Fruit fly (Drosophila melanogaster) whole organism, embryonic: ENCODE data around the gene CG3841.

Source experiments
- Awh ChIP-seq: fragments of 200-800 bp; sonication (Bioruptor generic); IDR thresholded peaks from 2 replicates; pipeline ENCODE4, ENCODE4 v1.3.6; 2022; ENCODE audit warnings: missing biosample characterization, missing genetic modification characterization
- BEAF-32 ChIP-seq: fragments of 200-800 bp; sonication (Bioruptor generic); optimal IDR thresholded peaks from 3 replicates; lab custom pipeline; 2017; ENCODE audit warnings: missing biosample characterization, missing genetic modification characterization, mild to moderate bottlenecking, moderate library complexity, missing genetic modification reagents
- CG10431 ChIP-seq: fragments of 200-800 bp; sonication (Bioruptor generic); optimal IDR thresholded peaks from 3 replicates; lab custom pipeline; 2018; ENCODE audit warnings: missing biosample characterization, mild to moderate bottlenecking, missing genetic modification characterization
- CG12391 ChIP-seq: fragments of 200-800 bp; sonication (Bioruptor generic); optimal IDR thresholded peaks from 3 replicates; lab custom pipeline; 2018; ENCODE audit warnings: missing biosample characterization, mild to moderate bottlenecking, missing genetic modification characterization, moderate library complexity
- CG12744 ChIP-seq: fragments of 200-800 bp; sonication (Bioruptor generic); optimal IDR thresholded peaks from 2 replicates; lab custom pipeline; 2016; ENCODE audit warnings: missing biosample characterization, missing genetic modification characterization
- CG13287 ChIP-seq: fragments of 200-800 bp; sonication (Bioruptor generic); IDR thresholded peaks from 2 replicates; pipeline ENCODE4 v1.3.6; 2022; ENCODE audit warnings: missing biosample characterization, missing genetic modification characterization; ENCODE audit not compliant: partially characterized antibody
- CG15479 ChIP-seq: fragments of 200-800 bp; sonication (Bioruptor generic); optimal IDR thresholded peaks from 3 replicates; lab custom pipeline; 2019; ENCODE audit warnings: missing biosample characterization, mild to moderate bottlenecking, missing genetic modification characterization, moderate library complexity
- CG15514 ChIP-seq: fragments of 200-800 bp; sonication (Bioruptor generic); optimal IDR thresholded peaks from 3 replicates; lab custom pipeline; 2017; ENCODE audit warnings: missing biosample characterization, missing genetic modification characterization, mild to moderate bottlenecking, moderate library complexity, missing genetic modification reagents
- CG17912 ChIP-seq: fragments of 200-800 bp; sonication (Bioruptor generic); optimal IDR thresholded peaks from 2 replicates; lab custom pipeline; 2018; ENCODE audit warnings: missing biosample characterization, mild to moderate bottlenecking, missing genetic modification characterization
- CG18599 ChIP-seq: fragments of 200-800 bp; sonication (Bioruptor generic); optimal IDR thresholded peaks from 3 replicates; lab custom pipeline; 2017; ENCODE audit warnings: missing biosample characterization, missing genetic modification characterization, mild to moderate bottlenecking, moderate library complexity, missing genetic modification reagents
- CG2199 ChIP-seq: fragments of 200-800 bp; sonication (Bioruptor generic); IDR thresholded peaks from 3 replicates; pipeline ENCODE4 v1.3.6; 2022; ENCODE audit warnings: missing biosample characterization, missing genetic modification characterization
- CG3163 ChIP-seq: fragments of 200-800 bp; sonication (Bioruptor generic); optimal IDR thresholded peaks from 3 replicates; lab custom pipeline; 2016; ENCODE audit warnings: missing biosample characterization, missing genetic modification characterization
- CG32767 ChIP-seq: fragments of 200-800 bp; sonication (Bioruptor generic); IDR thresholded peaks from 2 replicates; pipeline ENCODE4 v1.3.6; 2022; ENCODE audit warnings: missing biosample characterization, missing genetic modification characterization
- CG4328 ChIP-seq: fragments of 200-800 bp; sonication (Bioruptor generic); optimal IDR thresholded peaks from 3 replicates; lab custom pipeline; 2017; ENCODE audit warnings: missing biosample characterization, missing genetic modification reagents, missing genetic modification characterization
- CG43689 ChIP-seq: fragments of 200-800 bp; sonication (Bioruptor generic); IDR thresholded peaks from 2 replicates; pipeline ENCODE4 v1.3.6; 2022; ENCODE audit warnings: missing biosample characterization, missing genetic modification characterization
- CG4404 ChIP-seq: fragments of 200-800 bp; sonication (Bioruptor generic); IDR thresholded peaks from 2 replicates; pipeline ENCODE4 v1.3.6; 2022; ENCODE audit warnings: missing biosample characterization, missing genetic modification characterization
- CG6254 ChIP-seq: fragments of 200-800 bp; sonication (Bioruptor generic); optimal IDR thresholded peaks from 3 replicates; lab custom pipeline; 2017; ENCODE audit warnings: mild to moderate bottlenecking, missing biosample characterization, missing genetic modification reagents, missing genetic modification characterization
- CG6272 ChIP-seq: fragments of 200-800 bp; sonication (Bioruptor generic); IDR thresholded peaks from 2 replicates; pipeline ENCODE4 v1.3.6; 2022; ENCODE audit warnings: missing biosample characterization, missing genetic modification characterization
- CG7745 ChIP-seq: fragments of 200-800 bp; sonication (Bioruptor generic); optimal IDR thresholded peaks from 2 replicates; lab custom pipeline; 2018; ENCODE audit warnings: missing biosample characterization, mild to moderate bottlenecking, missing genetic modification characterization, moderate library complexity
- CTCF ChIP-seq: fragments of 200-800 bp; sonication (Bioruptor generic); optimal IDR thresholded peaks from 2 replicates; lab custom pipeline; 2017; ENCODE audit warnings: missing biosample characterization, mild to moderate bottlenecking, missing genetic modification characterization, moderate library complexity
- E2f2 ChIP-seq: fragments of 200-800 bp; sonication (Bioruptor generic); IDR thresholded peaks from 2 replicates; pipeline ENCODE4 v1.3.6; 2022; ENCODE audit warnings: missing biosample characterization, missing genetic modification characterization
- H15 ChIP-seq: fragments of 200-800 bp; sonication (Bioruptor generic); IDR thresholded peaks from 3 replicates; pipeline ENCODE4 v1.3.6; 2022; ENCODE audit warnings: missing biosample characterization, missing genetic modification characterization
- HLHmδ ChIP-seq: fragments of 200-800 bp; sonication (Bioruptor generic); optimal IDR thresholded peaks from 2 replicates; lab custom pipeline; 2018; ENCODE audit warnings: missing biosample characterization, mild to moderate bottlenecking, missing genetic modification characterization, moderate library complexity
- Hey ChIP-seq: fragments of 200-800 bp; sonication (Bioruptor generic); optimal IDR thresholded peaks from 3 replicates; lab custom pipeline; 2018; ENCODE audit warnings: missing biosample characterization, mild to moderate bottlenecking, missing genetic modification characterization
- Lhr ChIP-seq: fragments of 200-800 bp; sonication (Bioruptor generic); optimal IDR thresholded peaks from 3 replicates; lab custom pipeline; 2017; ENCODE audit warnings: mild to moderate bottlenecking, missing biosample characterization, missing genetic modification reagents, missing genetic modification characterization
- Meics ChIP-seq: fragments of 200-800 bp; sonication (Bioruptor generic); optimal IDR thresholded peaks from 2 replicates; lab custom pipeline; 2017; ENCODE audit warnings: missing biosample characterization, mild to moderate bottlenecking, missing genetic modification characterization
- Myb ChIP-seq: fragments of 200-800 bp; sonication (Bioruptor generic); optimal IDR thresholded peaks from 2 replicates; lab custom pipeline; 2016; ENCODE audit warnings: missing biosample characterization, missing genetic modification characterization
- Oaz ChIP-seq: fragments of 200-800 bp; sonication (Bioruptor generic); IDR thresholded peaks from 2 replicates; pipeline ENCODE4 v1.3.6; 2022; ENCODE audit warnings: missing biosample characterization, missing genetic modification characterization
- Optix ChIP-seq: fragments of 200-800 bp; sonication (Bioruptor generic); IDR thresholded peaks from 3 replicates; pipeline ENCODE4 v1.3.6; 2022; ENCODE audit warnings: missing biosample characterization, missing genetic modification characterization
- Side ChIP-seq: fragments of 200-800 bp; sonication (Bioruptor generic); optimal IDR thresholded peaks from 2 replicates; lab custom pipeline; 2016; ENCODE audit warnings: missing biosample characterization, missing genetic modification characterization
- Sox100B ChIP-seq: fragments of 200-800 bp; sonication (Bioruptor generic); optimal IDR thresholded peaks from 3 replicates; lab custom pipeline; 2018; ENCODE audit warnings: missing biosample characterization, mild to moderate bottlenecking, missing genetic modification characterization
- Sry-δ ChIP-seq: fragments of 200-800 bp; sonication (Bioruptor generic); optimal IDR thresholded peaks from 2 replicates; lab custom pipeline; 2016; ENCODE audit warnings: missing biosample characterization, missing genetic modification characterization
- Xrp1 ChIP-seq: fragments of 200-800 bp; sonication (Bioruptor generic); IDR thresholded peaks from 2 replicates; pipeline ENCODE4 v1.3.6; 2022; ENCODE audit warnings: missing biosample characterization, missing genetic modification characterization
- ato ChIP-seq: fragments of 200-800 bp; sonication (Bioruptor generic); IDR thresholded peaks from 2 replicates; pipeline ENCODE4 v1.3.6; 2022; ENCODE audit warnings: missing biosample characterization, missing genetic modification characterization; ENCODE audit not compliant: partially characterized antibody
- cas ChIP-seq: fragments of 200-800 bp; sonication (Bioruptor generic); IDR thresholded peaks from 2 replicates; pipeline ENCODE4 v1.3.6; 2022; ENCODE audit warnings: missing biosample characterization, missing genetic modification characterization
- cg ChIP-seq: fragments of 200-800 bp; sonication (Bioruptor generic); optimal IDR thresholded peaks from 3 replicates; lab custom pipeline; 2019; ENCODE audit warnings: missing biosample characterization, mild to moderate bottlenecking, missing genetic modification characterization, moderate library complexity
- chinmo ChIP-seq: fragments of 200-800 bp; sonication (Bioruptor generic); IDR thresholded peaks from 4 replicates; pipeline ENCODE4 v1.3.6; 2022; ENCODE audit warnings: missing biosample characterization, missing genetic modification characterization; ENCODE audit not compliant: partially characterized antibody
- dmrt11E ChIP-seq: fragments of 200-800 bp; sonication (Bioruptor generic); optimal IDR thresholded peaks from 3 replicates; lab custom pipeline; 2018; ENCODE audit warnings: missing biosample characterization, mild to moderate bottlenecking, missing genetic modification characterization, moderate library complexity
- dmrt99B ChIP-seq: fragments of 200-800 bp; sonication (Bioruptor generic); optimal IDR thresholded peaks from 2 replicates; lab custom pipeline; 2018; ENCODE audit warnings: missing biosample characterization, mild to moderate bottlenecking, missing genetic modification characterization, moderate library complexity
- exex ChIP-seq: fragments of 200-800 bp; sonication (Bioruptor generic); optimal IDR thresholded peaks from 4 replicates; lab custom pipeline; 2018; ENCODE audit warnings: missing biosample characterization, mild to moderate bottlenecking, missing genetic modification characterization, moderate library complexity
- her ChIP-seq: fragments of 200-800 bp; sonication (Bioruptor generic); optimal IDR thresholded peaks from 2 replicates; lab custom pipeline; 2016; ENCODE audit warnings: missing biosample characterization, missing genetic modification characterization
- hkb ChIP-seq, 2 experiments: fragments of 200-800 bp in 1 of 2; fragments of >200 bp in 1 of 2; sonication (Bioruptor generic) in 1 of 2; IDR thresholded peaks in 1 of 2; optimal IDR thresholded peaks in 1 of 2; 2 replicates each; pipeline versions ENCODE4 v1.3.6 to Lab custom; 2017 to 2022; ENCODE audit warnings: missing biosample characterization in 1 of 2, missing genetic modification characterization in 1 of 2
- lmd ChIP-seq: fragments of 200-800 bp; sonication (Bioruptor generic); IDR thresholded peaks from 2 replicates; pipeline ENCODE4 v1.3.6; 2022; ENCODE audit warnings: missing biosample characterization, missing genetic modification characterization
- otp ChIP-seq: fragments of 200-800 bp; sonication (Bioruptor generic); IDR thresholded peaks from 3 replicates; pipeline ENCODE4, ENCODE4 v1.3.6; 2022; ENCODE audit warnings: missing biosample characterization, missing genetic modification characterization
- pzg ChIP-seq: fragments of 200-800 bp; sonication (Bioruptor generic); optimal IDR thresholded peaks from 3 replicates; lab custom pipeline; 2018; ENCODE audit warnings: missing biosample characterization, mild to moderate bottlenecking, missing genetic modification characterization, moderate library complexity
- run ChIP-seq: fragments of 200-800 bp; sonication (Bioruptor generic); optimal IDR thresholded peaks from 3 replicates; lab custom pipeline; 2018; ENCODE audit warnings: missing biosample characterization, mild to moderate bottlenecking, missing genetic modification characterization
- slp2 ChIP-seq: fragments of 200-800 bp; sonication (Bioruptor generic); optimal IDR thresholded peaks from 2 replicates; lab custom pipeline; 2016; ENCODE audit warnings: missing biosample characterization, missing genetic modification characterization
- stwl ChIP-seq: fragments of 200-800 bp; sonication (Bioruptor generic); optimal IDR thresholded peaks from 3 replicates; lab custom pipeline; 2018; ENCODE audit warnings: missing biosample characterization, mild to moderate bottlenecking, missing genetic modification characterization, moderate library complexity
- tll ChIP-seq, 2 experiments: fragments of 200-800 bp in 1 of 2; fragments of >200 bp in 1 of 2; sonication (Bioruptor generic) in 1 of 2; optimal IDR thresholded peaks; 2 replicates each; lab custom pipeline; 2017 to 2019; ENCODE audit warnings: missing biosample characterization in 2 of 2, missing genetic modification characterization in 2 of 2, mild to moderate bottlenecking in 1 of 2, moderate library complexity in 1 of 2
- vvl ChIP-seq: fragments of 200-800 bp; sonication (Bioruptor generic); IDR thresholded peaks from 2 replicates; pipeline ENCODE4 v1.3.6; 2022; ENCODE audit warnings: missing biosample characterization, missing genetic modification characterization

Gene CG3841

DNA sequence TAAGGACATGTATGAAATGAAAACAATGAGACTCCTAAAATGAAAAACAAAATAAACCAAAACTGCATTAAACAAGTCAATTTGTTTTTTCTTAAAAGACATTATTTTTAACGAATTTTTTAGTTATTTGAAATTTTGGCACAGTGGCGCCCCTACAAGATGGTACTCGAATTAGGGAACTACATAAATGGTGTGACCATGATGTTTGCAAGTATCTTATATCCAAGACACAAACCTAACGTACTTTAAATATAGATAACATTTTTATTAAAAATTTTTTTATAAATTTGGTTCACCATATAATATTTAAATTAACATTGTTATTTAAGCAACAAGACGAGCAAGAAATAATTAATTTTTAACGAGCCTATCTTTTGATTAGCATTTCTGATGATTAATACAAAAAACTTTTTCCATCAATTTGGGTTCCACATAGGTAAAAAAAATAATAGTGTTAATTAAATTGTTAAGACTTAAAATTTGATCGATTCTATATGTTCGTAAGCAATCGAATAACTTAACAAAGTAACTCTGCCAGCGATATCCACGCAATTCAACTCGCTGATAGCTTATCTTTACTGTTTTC, 49.2 kb upstream of the CG3841 start, which contains the start of gene CG17855 (continued):
- TF ChIP-seq Optix (GFP tag; lab: Robert Waterston, UW): no peak
- TF ChIP-seq exex (tag; lab: Kevin White, UChicago): peak; percentile 15
- TF ChIP-seq Sry-δ: no peak
- TF ChIP-seq lmd (GFP tag; lab: Robert Waterston, UW): no peak
- TF ChIP-seq Lhr: peak; percentile 5
- TF ChIP-seq HLHmδ (GFP tag; lab: Kevin White, UChicago): no peak
- TF ChIP-seq CG4404: no peak
- no peak for TF ChIP-seq run
- no peak for TF ChIP-seq Sox100B (GFP tag; lab: Kevin White, UChicago)
- TF ChIP-seq chinmo (GFP tag; lab: Robert Waterston, UW): no peak
- no peak for TF ChIP-seq otp (GFP tag; lab: Robert Waterston, UW)
- TF ChIP-seq E2f2 (GFP tag; lab: Robert Waterston, UW): peak; percentile 63
- TF ChIP-seq cas (GFP tag; lab: Robert Waterston, UW): no peak
- TF ChIP-seq CG12744 (GFP tag; lab: Kevin White, UChicago): no peak
- TF ChIP-seq ato (GFP tag; lab: Robert Waterston, UW): no peak
- no peak for TF ChIP-seq Oaz (GFP tag; lab: Robert Waterston, UW)
- TF ChIP-seq Hey (tag; lab: Kevin White, UChicago): no peak
- no peak for TF ChIP-seq hkb (optimal IDR thresholded peaks at IDR 0.05; lab: Kevin White, UChicago)
- TF ChIP-seq hkb (GFP tag; IDR thresholded peaks at IDR 0.05; lab: Robert Waterston, UW): no peak
- TF ChIP-seq CTCF (GFP tag; lab: Kevin White, UChicago): peak; percentile 95
- no peak for TF ChIP-seq CG32767
- no peak for TF ChIP-seq CG4328 (GFP tag; lab: Kevin White, UChicago)
- TF ChIP-seq slp2 (GFP tag; lab: Kevin White, UChicago): no peak
- no peak for TF ChIP-seq her (GFP tag; lab: Kevin White, UChicago)
- no peak for TF ChIP-seq CG43689 (GFP tag; lab: Robert Waterston, UW)
- TF ChIP-seq CG18599 (GFP tag; lab: Kevin White, UChicago): no peak
- TF ChIP-seq cg (GFP tag; lab: Kevin White, UChicago): no peak
- TF ChIP-seq CG15479 (GFP tag; lab: Kevin White, UChicago): no peak
- no peak for TF ChIP-seq CG12391 (tag; lab: Kevin White, UChicago)
- peak; percentile 81 for TF ChIP-seq Myb (GFP tag; lab: Kevin White, UChicago)
- no peak for TF ChIP-seq vvl
- TF ChIP-seq CG2199 (GFP tag; lab: Robert Waterston, UW): no peak; the same call in 2 of the 3 replicates
- no peak for TF ChIP-seq Meics (GFP tag; lab: Kevin White, UChicago)
- TF ChIP-seq CG6254 (GFP tag; lab: Kevin White, UChicago): no peak
- no peak for TF ChIP-seq Awh (GFP tag; lab: Robert Waterston, UW)
- peak; percentile 39 for TF ChIP-seq pzg (GFP tag; lab: Kevin White, UChicago)
- no peak for TF ChIP-seq Xrp1 (GFP tag; lab: Robert Waterston, UW)
- no peak for TF ChIP-seq CG6272
- TF ChIP-seq dmrt11E: no peak
- TF ChIP-seq BEAF-32: peak; percentile 21
- peak; percentile 33; the same call in 1 of the 2 replicates for TF ChIP-seq CG13287
- TF ChIP-seq H15: no peak
- no peak for TF ChIP-seq CG7745 (tag; lab: Kevin White, UChicago)
- TF ChIP-seq CG17912 (GFP tag; lab: Kevin White, UChicago): no peak
- TF ChIP-seq dmrt99B: no peak
- TF ChIP-seq CG15514: peak; percentile 59
- TF ChIP-seq stwl: peak; percentile 90
- TF ChIP-seq CG3163 (GFP tag; lab: Kevin White, UChicago): no peak
- TF ChIP-seq CG10431 (GFP tag; lab: Kevin White, UChicago): no peak
- TF ChIP-seq Side: no peak
- TF ChIP-seq tll (GFP tag; optimal IDR thresholded peaks at IDR 0.05; lab: Kevin White, UChicago): no peak
